Worm (Caenorhabditis elegans): Measurements from ENCODE around the gene M05D6.8.

The M05D6.8 gene

ce11 chrII:8471139-8471538, at the start of gene M05D6.8:
Gene M05D6.8, minus strand, starts transcription at chrII:8471239.
- TF ChIP-seq mab-5 (tag; optimal IDR thresholded peaks at IDR 0.05): no peak

ce11 chrII:8520625-8521024, 49.6 kb upstream of the M05D6.8 start, which contains the start of gene cht-2:
Gene cht-2, plus strand, starts transcription at chrII:8520925.
- TF ChIP-seq nhr-237 (tag; optimal IDR thresholded peaks at IDR 0.05): no peak
- TF ChIP-seq M03D4.4 (tag; optimal IDR thresholded peaks at IDR 0.05): no peak
- no peak for TF ChIP-seq cnd-1 (tag; optimal IDR thresholded peaks at IDR 0.05)
- no peak for TF ChIP-seq sem-2 (GFP tag; optimal IDR thresholded peaks at IDR 0.05)
- TF ChIP-seq ces-1 (GFP tag; optimal IDR thresholded peaks at IDR 0.05): no peak
- no peak for TF ChIP-seq drap-1 (GFP tag; optimal IDR thresholded peaks at IDR 0.05)

- TF ChIP-seq snpc-4 (tag; optimal IDR thresholded peaks at IDR 0.05) (no peak), pha-4 (tag; optimal IDR thresholded peaks at IDR 0.05) (no peak), elt-1 (tag; optimal IDR thresholded peaks at IDR 0.05; ENCODE audit: borderline replicate concordance, insufficient read depth) (no peak), elt-3 (tag; optimal IDR thresholded peaks at IDR 0.05) (no peak), drap-1 (GFP tag; optimal IDR thresholded peaks at IDR 0.05) (no peak), nhr-237 (tag; optimal IDR thresholded peaks at IDR 0.05) (no peak), ceh-39 (tag; optimal IDR thresholded peaks at IDR 0.05) (no peak), nhr-12 (tag; optimal IDR thresholded peaks at IDR 0.05) (no peak), zip-8 (tag; optimal IDR thresholded peaks at IDR 0.05) (no peak), ceh-43 (GFP tag; optimal IDR thresholded peaks at IDR 0.05) (no peak)
Observed at ce11 chrII:8518210-8518609, 47.2 kb upstream of the M05D6.8 start, which contains the start of gene T13H5.8. Gene T13H5.8, plus strand, starts transcription at chrII:8518510.

ce11 chrII:8516783-8517182, 45.7 kb upstream of the M05D6.8 start, which contains the start of gene rnh-2:
Gene rnh-2, plus strand, starts transcription at chrII:8517150.
- no peak for TF ChIP-seq lin-32 (GFP tag; optimal IDR thresholded peaks at IDR 0.05)
- peak; percentile 78 for TF ChIP-seq pha-4 (tag; optimal IDR thresholded peaks at IDR 0.05)
- no peak for TF ChIP-seq unc-62 (GFP tag; optimal IDR thresholded peaks at IDR 0.05)
- no peak for TF ChIP-seq snpc-4 (tag; optimal IDR thresholded peaks at IDR 0.05)
- peak; percentile 47 for TF ChIP-seq mep-1 (tag; optimal IDR thresholded peaks at IDR 0.05)
- TF ChIP-seq drap-1 (GFP tag; optimal IDR thresholded peaks at IDR 0.05): peak; percentile 7
- TF ChIP-seq mls-2 (tag; optimal IDR thresholded peaks at IDR 0.05): no peak
- no peak for TF ChIP-seq nhr-2 (tag; optimal IDR thresholded peaks at IDR 0.05)
- TF ChIP-seq mab-5 (tag; optimal IDR thresholded peaks at IDR 0.05): no peak
- peak; percentile 71 for TF ChIP-seq sptf-1 (tag; optimal IDR thresholded peaks at IDR 0.05)
- TF ChIP-seq ceh-39 (tag; optimal IDR thresholded peaks at IDR 0.05): peak; percentile 48
- TF ChIP-seq ham-2 (GFP tag; optimal IDR thresholded peaks at IDR 0.05): no peak
- TF ChIP-seq unc-39 (tag; optimal IDR thresholded peaks at IDR 0.05): no peak
- TF ChIP-seq nhr-237 (tag; optimal IDR thresholded peaks at IDR 0.05): peak; percentile 32
- TF ChIP-seq flh-1 (GFP tag; optimal IDR thresholded peaks at IDR 0.05): no peak
- TF ChIP-seq lin-13 (tag; optimal IDR thresholded peaks at IDR 0.05): no peak
- no peak for TF ChIP-seq ceh-43 (GFP tag; optimal IDR thresholded peaks at IDR 0.05)
- no peak for TF ChIP-seq bed-3 (GFP tag; optimal IDR thresholded peaks at IDR 0.05)
- no peak for TF ChIP-seq nhr-12 (tag; optimal IDR thresholded peaks at IDR 0.05)
- TF ChIP-seq M03D4.4 (tag; optimal IDR thresholded peaks at IDR 0.05): no peak
- TF ChIP-seq blmp-1 (tag; optimal IDR thresholded peaks at IDR 0.05): no peak
- peak; percentile 91 for TF ChIP-seq lsy-2 (tag; optimal IDR thresholded peaks at IDR 0.05)
- TF ChIP-seq nhr-76 (tag; optimal IDR thresholded peaks at IDR 0.05): no peak
- no peak for TF ChIP-seq elt-1 (tag; optimal IDR thresholded peaks at IDR 0.05; ENCODE audit: borderline replicate concordance, insufficient read depth)
- TF ChIP-seq nhr-28 (tag; optimal IDR thresholded peaks at IDR 0.05): no peak
- TF ChIP-seq ztf-11 (tag; optimal IDR thresholded peaks at IDR 0.05): no peak
- no peak for TF ChIP-seq sem-2 (GFP tag; optimal IDR thresholded peaks at IDR 0.05)
- no peak for TF ChIP-seq hlh-1 (tag; optimal IDR thresholded peaks at IDR 0.05)
- TF ChIP-seq elt-3 (tag; optimal IDR thresholded peaks at IDR 0.05): no peak
- no peak for TF ChIP-seq tbx-8 (GFP tag; optimal IDR thresholded peaks at IDR 0.05)

ce11 chrII:8515521-8515920, 44.5 kb upstream of the M05D6.8 start:
- TF ChIP-seq mep-1 (tag; optimal IDR thresholded peaks at IDR 0.05) (no peak), nhr-2 (tag; optimal IDR thresholded peaks at IDR 0.05) (no peak), ceh-43 (GFP tag; optimal IDR thresholded peaks at IDR 0.05) (no peak)

All from whole organism, mixed stage, embryonic.